Fruit fly (Drosophila melanogaster) whole organism, wandering third instar larva: ENCODE data around the gene Ilp8.

Source experiments
- GATAd ChIP-seq: sonication (Bioruptor generic); optimal IDR thresholded peaks from 2 replicates; lab custom pipeline; 2016; ENCODE audit warnings: missing biosample characterization, missing genetic modification characterization
- Hr78 ChIP-seq: fragments of >200 bp; optimal IDR thresholded peaks from 2 replicates; lab custom pipeline; 2017; ENCODE audit warnings: missing biosample characterization, missing genetic modification characterization
- Vsx2 ChIP-seq: fragments of 200-300, 225-300 bp; sonication (Bioruptor generic); optimal IDR thresholded peaks from 2 replicates; lab custom pipeline; 2018; ENCODE audit warnings: missing biosample characterization, missing genetic modification characterization; ENCODE audit not compliant: partially characterized antibody
- pan ChIP-seq: fragments of >200 bp; optimal IDR thresholded peaks from 2 replicates; lab custom pipeline; 2017
- tai ChIP-seq: sonication (Bioruptor generic); optimal IDR thresholded peaks from 2 replicates; lab custom pipeline; 2016; ENCODE audit warnings: missing biosample characterization, missing genetic modification characterization
- usp ChIP-seq: fragments of >200 bp; optimal IDR thresholded peaks from 2 replicates; lab custom pipeline; 2017; ENCODE audit warnings: missing biosample characterization, missing genetic modification characterization

dm6 chr3L:17047811-17048239 lies 15.9 kb upstream of the Ilp8 start:
- TF ChIP-seq pan (lab: Kevin White, UChicago) (no peak), Hr78 (GFP tag; lab: Kevin White, UChicago) (no peak), usp (no peak), Vsx2 (GFP tag; lab: Kevin White, UChicago) (no peak), GATAd (GFP tag; lab: Kevin White, UChicago) (no peak), tai (GFP tag; lab: Kevin White, UChicago) (no peak)
